Worm (Caenorhabditis elegans) whole organism, L2 larva: Measurements from ENCODE around the gene srt-63.

ENCODE experiments used
- C34F6.9 ChIP-seq: fragments of 150-350 bp; optimal IDR thresholded peaks from 2 replicates; lab custom pipeline; 2014; ENCODE audit warnings: missing biosample characterization, missing genetic modification characterization
- F13H6.1 ChIP-seq: sonication (generic microtip); optimal IDR thresholded peaks from 2 replicates; lab custom pipeline; 2016; ENCODE audit warnings: missing genetic modification characterization, missing compliant biosample characterization
- R02D3.7 ChIP-seq: fragments of 150-350 bp; optimal IDR thresholded peaks from 2 replicates; lab custom pipeline; 2014; ENCODE audit warnings: missing biosample characterization, missing genetic modification characterization
- Y55F3AM.14 ChIP-seq: fragments of 200-800 bp; sonication (Bioruptor generic); optimal IDR thresholded peaks from 2 replicates; lab custom pipeline; 2018; ENCODE audit warnings: mild to moderate bottlenecking, missing genetic modification characterization, missing compliant biosample characterization
- ZK546.5 ChIP-seq: sonication (generic microtip); optimal IDR thresholded peaks from 2 replicates; lab custom pipeline; 2017; ENCODE audit warnings: missing biosample characterization, missing genetic modification characterization
- aly-2 ChIP-seq: fragments of 150-350 bp; optimal IDR thresholded peaks from 2 replicates; lab custom pipeline; 2014; ENCODE audit warnings: missing biosample characterization, missing genetic modification characterization
- ama-1 ChIP-seq: fragments of 150-350 bp; optimal IDR thresholded peaks from 2 replicates; lab custom pipeline; 2018; ENCODE audit warnings: inconsistent platforms
- ceh-16 ChIP-seq: fragments of 150-350 bp; optimal IDR thresholded peaks from 2 replicates; lab custom pipeline; 2014; ENCODE audit warnings: missing biosample characterization, missing genetic modification characterization
- dmd-4 ChIP-seq: sonication (generic microtip); optimal IDR thresholded peaks from 2 replicates; lab custom pipeline; 2017; ENCODE audit warnings: missing biosample characterization, missing genetic modification characterization
- egl-27 ChIP-seq: sonication (generic microtip); optimal IDR thresholded peaks from 3 replicates; lab custom pipeline; 2017; ENCODE audit warnings: missing biosample characterization, missing genetic modification reagents, missing genetic modification characterization
- elt-1 ChIP-seq: fragments of 150-350 bp; optimal IDR thresholded peaks from 2 replicates; lab custom pipeline; 2014; ENCODE audit warnings: missing biosample characterization, missing genetic modification characterization
- elt-3 ChIP-seq: sonication (generic microtip); optimal IDR thresholded peaks from 2 replicates; lab custom pipeline; 2017; ENCODE audit warnings: missing biosample characterization, missing genetic modification characterization
- fos-1 ChIP-seq: fragments of 150-350 bp; optimal IDR thresholded peaks from 2 replicates; lab custom pipeline; 2014; ENCODE audit warnings: missing biosample characterization, missing genetic modification characterization
- gmeb-1 ChIP-seq: fragments of 150-350 bp; optimal IDR thresholded peaks from 2 replicates; lab custom pipeline; 2014; ENCODE audit warnings: missing biosample characterization, missing genetic modification characterization
- lin-11 ChIP-seq: fragments of 150-350 bp; sonication (generic microtip); optimal IDR thresholded peaks from 2 replicates; lab custom pipeline; 2014; ENCODE audit warnings: missing biosample characterization, missing genetic modification characterization, inconsistent platforms, mixed read lengths
- lin-13 ChIP-seq: fragments of 150-350 bp; optimal IDR thresholded peaks from 2 replicates; lab custom pipeline; 2014; ENCODE audit warnings: missing biosample characterization, missing genetic modification reagents, missing genetic modification characterization
- lsy-2 ChIP-seq, 2 experiments: fragments of 150-350 bp in 1 of 2; sonication (generic microtip) in 1 of 2; optimal IDR thresholded peaks; 2 replicates each; lab custom pipeline; 2014 to 2017; ENCODE audit warnings: missing biosample characterization in 2 of 2, missing genetic modification characterization in 2 of 2
- mbf-1 ChIP-seq: sonication (generic microtip); optimal IDR thresholded peaks from 2 replicates; lab custom pipeline; 2017; ENCODE audit warnings: missing biosample characterization, missing genetic modification characterization
- nhr-10 ChIP-seq: sonication (generic microtip); optimal IDR thresholded peaks from 2 replicates; lab custom pipeline; 2017; ENCODE audit warnings: missing biosample characterization, missing genetic modification characterization
- nhr-11 ChIP-seq: fragments of 150-350 bp; optimal IDR thresholded peaks from 2 replicates; lab custom pipeline; 2014; ENCODE audit warnings: missing biosample characterization, missing genetic modification characterization
- nhr-129 ChIP-seq: fragments of 150-350 bp; optimal IDR thresholded peaks from 2 replicates; lab custom pipeline; 2014; ENCODE audit warnings: missing biosample characterization, missing genetic modification characterization
- nhr-23 ChIP-seq: fragments of 150-350 bp; optimal IDR thresholded peaks from 2 replicates; lab custom pipeline; 2014; ENCODE audit warnings: missing biosample characterization, missing genetic modification reagents, missing genetic modification characterization
- nhr-237 ChIP-seq: fragments of 150-350 bp; optimal IDR thresholded peaks from 2 replicates; lab custom pipeline; 2014; ENCODE audit warnings: missing biosample characterization, missing genetic modification characterization
- nhr-25 ChIP-seq: fragments of 150-350 bp; sonication (generic microtip); optimal IDR thresholded peaks from 3 replicates; lab custom pipeline; 2014; ENCODE audit warnings: missing biosample characterization, missing genetic modification characterization
- nhr-6 ChIP-seq: fragments of 150-350 bp; optimal IDR thresholded peaks from 2 replicates; lab custom pipeline; 2014; ENCODE audit warnings: missing biosample characterization, missing genetic modification characterization
- nhr-77 ChIP-seq: fragments of 150-350 bp; optimal IDR thresholded peaks from 2 replicates; lab custom pipeline; 2014; ENCODE audit warnings: missing biosample characterization, missing genetic modification characterization
- skn-1 ChIP-seq: sonication (generic microtip); optimal IDR thresholded peaks from 2 replicates; lab custom pipeline; 2017; ENCODE audit warnings: missing biosample characterization, missing genetic modification characterization
- sma-3 ChIP-seq: sonication (generic microtip); optimal IDR thresholded peaks from 2 replicates; lab custom pipeline; 2016; ENCODE audit warnings: missing genetic modification reagents, missing genetic modification characterization, missing compliant biosample characterization
- sma-9 ChIP-seq, 2 experiments: fragments of 150-350 bp in 1 of 2; sonication (generic microtip) in 1 of 2; optimal IDR thresholded peaks; 2 replicates each; lab custom pipeline; 2014 to 2016; ENCODE audit warnings: missing genetic modification characterization in 2 of 2, mild to moderate bottlenecking in 1 of 2, missing biosample characterization in 1 of 2, missing compliant biosample characterization in 1 of 2, missing genetic modification reagents in 1 of 2, moderate library complexity in 1 of 2
- snpc-4 ChIP-seq: fragments of 150-350 bp; optimal IDR thresholded peaks from 2 replicates; lab custom pipeline; 2014; ENCODE audit warnings: missing biosample characterization, missing genetic modification characterization
- unc-55 ChIP-seq: fragments of 150-350 bp; sonication (generic microtip); optimal IDR thresholded peaks from 3 replicates; lab custom pipeline; 2014; ENCODE audit warnings: missing biosample characterization, missing genetic modification reagents, missing genetic modification characterization
- unc-62 ChIP-seq: fragments of 150-350 bp; optimal IDR thresholded peaks from 2 replicates; lab custom pipeline; 2014; ENCODE audit warnings: missing biosample characterization, missing genetic modification reagents, missing genetic modification characterization
- zag-1 ChIP-seq: fragments of 150-350 bp; optimal IDR thresholded peaks from 2 replicates; lab custom pipeline; 2014; ENCODE audit warnings: missing biosample characterization, missing genetic modification characterization
- ztf-1 ChIP-seq: fragments of 200-800 bp; sonication (Bioruptor generic); conservative IDR thresholded peaks from 2 replicates; pipeline ENCODE4 v1.3.6; 2022; ENCODE audit warnings: missing genetic modification characterization, missing compliant biosample characterization
- ztf-11 ChIP-seq: sonication (generic microtip); optimal IDR thresholded peaks from 2 replicates; lab custom pipeline; 2017; ENCODE audit warnings: missing biosample characterization, missing genetic modification characterization
- ztf-4 ChIP-seq: fragments of 150-350 bp; optimal IDR thresholded peaks from 2 replicates; lab custom pipeline; 2014; ENCODE audit warnings: missing biosample characterization, missing genetic modification characterization

Gene srt-63

ce11 chrV:3273156-3273555 lies 17.2 kb upstream of the srt-63 start, which contains the start of gene T28A11.20:
T28A11.20 (minus strand) TSS chrV:3273256.
- no peak for TF ChIP-seq nhr-25 (tag; lab: Kevin White, UChicago)
- TF ChIP-seq, all 48 proteins: peak for 0

ce11 chrV:3269407-3269806 lies 13.5 kb upstream of the srt-63 start, which contains the start of gene T28A11.19:
T28A11.19 (minus strand) TSS chrV:3269514.
- no peak for TF ChIP-seq zag-1
- TF ChIP-seq sma-9 (GFP tag; optimal IDR thresholded peaks at IDR 0.05; lab: Kevin White, UChicago): peak; percentile 33
- no peak for TF ChIP-seq sma-9 (tag; optimal IDR thresholded peaks at IDR 0.05; lab: Kevin White, UChicago)

ce11 chrV:3267950-3268349 lies 12.0 kb upstream of the srt-63 start, which contains the start of gene T28A11.18:
T28A11.18 (minus strand) TSS chrV:3268050.
- no peak for TF ChIP-seq ztf-11 (tag; lab: Kevin White, UChicago)
- TF ChIP-seq unc-62 (GFP tag; lab: Kevin White, UChicago): no peak
- no peak for TF ChIP-seq elt-3 (tag; lab: Kevin White, UChicago)
- no peak for TF ChIP-seq nhr-25 (tag; lab: Kevin White, UChicago)

- TF ChIP-seq nhr-23 (tag; lab: Kevin White, UChicago) (no peak), elt-1 (tag; lab: Kevin White, UChicago) (no peak), egl-27 (tag; lab: Kevin White, UChicago) (no peak)
- TF ChIP-seq, all 48 proteins: peak for 0
These were observed 10.2 kb upstream of the srt-63 start, which contains the start of gene T28A11.17 for ce11 chrV:3266189-3266588. T28A11.17 (minus strand) TSS chrV:3266289.

ce11 chrV:3260075-3260474 lies 4.1 kb upstream of the srt-63 start, which contains the start of gene srbc-5:
srbc-5 (plus strand) TSS chrV:3260375.
- TF ChIP-seq gmeb-1 (tag; lab: Kevin White, UChicago) (no peak), snpc-4 (no peak), R02D3.7 (no peak), nhr-23 (tag; lab: Kevin White, UChicago) (no peak), skn-1 (no peak), F13H6.1 (tag; lab: Kevin White, UChicago) (no peak), nhr-129 (tag; lab: Kevin White, UChicago) (no peak), unc-55 (GFP tag; lab: Kevin White, UChicago) (no peak), ZK546.5 (tag; lab: Kevin White, UChicago) (no peak), C34F6.9 (no peak), Y55F3AM.14 (GFP tag; lab: Kevin White, UChicago) (no peak), nhr-237 (tag; lab: Kevin White, UChicago) (no peak), ztf-1 (GFP tag; lab: Robert Waterston, UW) (no peak), nhr-6 (no peak), dmd-4 (no peak), ztf-11 (tag; lab: Kevin White, UChicago) (no peak), zag-1 (no peak), mbf-1 (tag; lab: Kevin White, UChicago) (no peak), ceh-16 (tag; lab: Kevin White, UChicago) (no peak)

- TF ChIP-seq lsy-2 (tag; optimal IDR thresholded peaks at IDR 0.05; lab: Kevin White, UChicago): no peak
- TF ChIP-seq F13H6.1 (tag; lab: Kevin White, UChicago): peak; percentile 30
- TF ChIP-seq ceh-16 (tag; lab: Kevin White, UChicago): no peak
- peak; percentile 88 for TF ChIP-seq sma-9 (GFP tag; optimal IDR thresholded peaks at IDR 0.05; lab: Kevin White, UChicago)
- no peak for TF ChIP-seq sma-9 (tag; optimal IDR thresholded peaks at IDR 0.05; lab: Kevin White, UChicago)
These were observed 3.2 kb upstream of the srt-63 start, which contains the start of gene T28A11.16 for ce11 chrV:3259168-3259622. T28A11.16 (minus strand) TSS chrV:3259218.

ce11 chrV:3257277-3257676 lies 1.3 kb upstream of the srt-63 start, which contains the start of gene T28A11.22:
T28A11.22 (plus strand) TSS chrV:3257577.
- TF ChIP-seq nhr-23 (tag; lab: Kevin White, UChicago) (no peak), ZK546.5 (tag; lab: Kevin White, UChicago) (no peak), unc-62 (GFP tag; lab: Kevin White, UChicago) (no peak), elt-3 (tag; lab: Kevin White, UChicago) (no peak), ztf-4 (no peak), ama-1 (lab: Kevin White, UChicago) (no peak), lin-11 (tag; lab: Kevin White, UChicago) (no peak), zag-1 (no peak), fos-1 (tag; lab: Kevin White, UChicago) (no peak), elt-1 (tag; lab: Kevin White, UChicago) (no peak), nhr-77 (tag; lab: Kevin White, UChicago) (no peak), lin-13 (GFP tag; lab: Kevin White, UChicago) (no peak), nhr-10 (tag; lab: Kevin White, UChicago) (no peak), sma-3 (GFP tag; lab: Kevin White, UChicago) (no peak), aly-2 (tag; lab: Kevin White, UChicago) (no peak), nhr-11 (tag; lab: Kevin White, UChicago) (no peak)
- TF ChIP-seq, all 48 proteins: peak for 0
